Fruit fly (Drosophila melanogaster) whole organism, prepupa: ENCODE results near the gene Arts.

Experiments used
- Blimp-1 ChIP-seq: fragments of 200-800 bp; sonication (Bioruptor generic); optimal IDR thresholded peaks from 3 replicates; lab custom pipeline; 2017; ENCODE audit warnings: missing biosample characterization, missing genetic modification characterization, mild to moderate bottlenecking, moderate library complexity, missing genetic modification reagents
- CG10631 ChIP-seq: fragments of 200-800 bp; sonication (Bioruptor generic); optimal IDR thresholded peaks from 2 replicates; lab custom pipeline; 2016; ENCODE audit warnings: missing biosample characterization, missing genetic modification characterization
- CG10669 ChIP-seq: fragments of 200-800 bp; sonication (Bioruptor generic); optimal IDR thresholded peaks from 3 replicates; lab custom pipeline; 2018; ENCODE audit warnings: missing biosample characterization, mild to moderate bottlenecking, missing genetic modification characterization, moderate library complexity
- CG11294 ChIP-seq: fragments of 200-800 bp; sonication (Bioruptor generic); IDR thresholded peaks from 2 replicates; pipeline ENCODE4 v1.3.6; 2022; ENCODE audit warnings: missing biosample characterization, missing genetic modification characterization
- CG11762 ChIP-seq: fragments of 200-800 bp; sonication (Bioruptor generic); optimal IDR thresholded peaks from 3 replicates; lab custom pipeline; 2016; ENCODE audit warnings: missing biosample characterization, missing genetic modification characterization; ENCODE audit not compliant: insufficient read depth
- CG11902 ChIP-seq: fragments of 200-800 bp; sonication (Bioruptor generic); optimal IDR thresholded peaks from 3 replicates; lab custom pipeline; 2016; ENCODE audit warnings: missing biosample characterization, missing genetic modification characterization
- CG15336 ChIP-seq: fragments of 200-800 bp; sonication (Bioruptor generic); IDR thresholded peaks from 2 replicates; pipeline ENCODE4 v1.3.6; 2022; ENCODE audit warnings: missing biosample characterization, missing genetic modification characterization
- CG1621 ChIP-seq: fragments of 200-800 bp; sonication (Bioruptor generic); optimal IDR thresholded peaks from 3 replicates; lab custom pipeline; 2018; ENCODE audit warnings: missing biosample characterization, mild to moderate bottlenecking, missing genetic modification characterization
- CG32006 ChIP-seq: fragments of 200-800 bp; sonication (Bioruptor generic); optimal IDR thresholded peaks from 3 replicates; lab custom pipeline; 2017; ENCODE audit warnings: missing biosample characterization, mild to moderate bottlenecking, missing genetic modification characterization
- CG34406 ChIP-seq: fragments of 200-800 bp; sonication (Bioruptor generic); optimal IDR thresholded peaks from 3 replicates; lab custom pipeline; 2016; ENCODE audit warnings: missing biosample characterization, missing genetic modification characterization
- CG3919 ChIP-seq: fragments of 200-800 bp; sonication (Bioruptor generic); optimal IDR thresholded peaks from 3 replicates; lab custom pipeline; 2016; ENCODE audit warnings: missing biosample characterization, missing genetic modification characterization
- CG4318 ChIP-seq: fragments of 200-800 bp; sonication (Bioruptor generic); optimal IDR thresholded peaks from 3 replicates; lab custom pipeline; 2017; ENCODE audit warnings: missing biosample characterization, mild to moderate bottlenecking, missing genetic modification characterization
- CG6163 ChIP-seq: fragments of 200-800 bp; sonication (Bioruptor generic); IDR thresholded peaks from 3 replicates; pipeline ENCODE4 v1.3.6; 2022; ENCODE audit warnings: missing biosample characterization, missing genetic modification characterization
- CG6276 ChIP-seq: fragments of 200-800 bp; sonication (Bioruptor generic); optimal IDR thresholded peaks from 2 replicates; lab custom pipeline; 2017; ENCODE audit warnings: missing biosample characterization, mild to moderate bottlenecking, missing genetic modification characterization
- CG6808 ChIP-seq: fragments of 200-800 bp; sonication (Bioruptor generic); optimal IDR thresholded peaks from 3 replicates; lab custom pipeline; 2017; ENCODE audit warnings: missing biosample characterization, missing genetic modification characterization, mild to moderate bottlenecking, moderate library complexity, missing genetic modification reagents
- CG6854 ChIP-seq: fragments of 200-800 bp; sonication (Bioruptor generic); optimal IDR thresholded peaks from 2 replicates; lab custom pipeline; 2017; ENCODE audit warnings: missing biosample characterization, mild to moderate bottlenecking, missing genetic modification characterization
- CG7368 ChIP-seq: fragments of 200-800 bp; sonication (Bioruptor generic); optimal IDR thresholded peaks from 3 replicates; lab custom pipeline; 2016; ENCODE audit warnings: missing biosample characterization, missing genetic modification characterization
- CG8119 ChIP-seq: fragments of 200-800 bp; sonication (Bioruptor generic); IDR thresholded peaks from 3 replicates; pipeline ENCODE4 v1.3.6; 2022; ENCODE audit warnings: missing biosample characterization, missing genetic modification characterization
- CG8319 ChIP-seq: fragments of 200-800 bp; sonication (Bioruptor generic); optimal IDR thresholded peaks from 3 replicates; lab custom pipeline; 2016; ENCODE audit warnings: missing biosample characterization, missing genetic modification characterization
- Eip78C ChIP-seq: fragments of 200-800 bp; sonication (Bioruptor generic); peaks from one replicate; lab custom pipeline; 2016; ENCODE audit warnings: missing biosample characterization, missing genetic modification characterization
- Eip93F ChIP-seq: fragments of 200-800 bp; sonication (Bioruptor generic); optimal IDR thresholded peaks from 2 replicates; lab custom pipeline; 2016; ENCODE audit warnings: missing biosample characterization, mild to moderate bottlenecking, missing genetic modification characterization
- Ets21C ChIP-seq: fragments of 200-800 bp; sonication (Bioruptor generic); optimal IDR thresholded peaks from 3 replicates; lab custom pipeline; 2016; ENCODE audit warnings: missing biosample characterization, missing genetic modification characterization
- Gug ChIP-seq: fragments of 200-800 bp; sonication (Bioruptor generic); IDR thresholded peaks from 2 replicates; pipeline ENCODE4 v1.3.6; 2022; ENCODE audit warnings: missing biosample characterization, missing genetic modification characterization
- Hr39 ChIP-seq: fragments of 200-800 bp; sonication (Bioruptor generic); optimal IDR thresholded peaks from 2 replicates; lab custom pipeline; 2016; ENCODE audit warnings: missing biosample characterization, missing genetic modification characterization
- Hr4 ChIP-seq: fragments of 200-800 bp; sonication (Bioruptor generic); optimal IDR thresholded peaks from 3 replicates; lab custom pipeline; 2016; ENCODE audit warnings: missing biosample characterization, missing genetic modification characterization
- Lpt ChIP-seq: fragments of 200-800 bp; sonication (Bioruptor generic); optimal IDR thresholded peaks from 3 replicates; lab custom pipeline; 2016; ENCODE audit warnings: missing biosample characterization, missing genetic modification characterization
- Met ChIP-seq: fragments of 200-800 bp; sonication (Bioruptor generic); optimal IDR thresholded peaks from 3 replicates; lab custom pipeline; 2016; ENCODE audit warnings: missing biosample characterization, missing genetic modification characterization
- OdsH ChIP-seq: fragments of 200-800 bp; sonication (Bioruptor generic); optimal IDR thresholded peaks from 3 replicates; lab custom pipeline; 2016; ENCODE audit warnings: missing biosample characterization, missing genetic modification characterization
- Sox15 ChIP-seq: fragments of 200-800 bp; sonication (Bioruptor generic); optimal IDR thresholded peaks from 3 replicates; lab custom pipeline; 2016; ENCODE audit warnings: missing biosample characterization, missing genetic modification characterization
- achi ChIP-seq: fragments of 200-800 bp; sonication (Bioruptor generic); optimal IDR thresholded peaks from 3 replicates; lab custom pipeline; 2016; ENCODE audit warnings: missing biosample characterization, missing genetic modification characterization
- acj6 ChIP-seq: fragments of 200-800 bp; sonication (Bioruptor generic); optimal IDR thresholded peaks from 3 replicates; lab custom pipeline; 2016; ENCODE audit warnings: missing biosample characterization, missing genetic modification characterization
- dac ChIP-seq: fragments of 200-800 bp; sonication (Bioruptor generic); optimal IDR thresholded peaks from 2 replicates; lab custom pipeline; 2017; ENCODE audit warnings: missing biosample characterization, mild to moderate bottlenecking, missing genetic modification characterization
- dsx ChIP-seq: fragments of 200-800 bp; optimal IDR thresholded peaks from 3 replicates; lab custom pipeline; 2019; ENCODE audit warnings: missing biosample characterization, mild to moderate bottlenecking, missing genetic modification characterization, moderate library complexity; ENCODE audit not compliant: poor library complexity, severe bottlenecking
- eg ChIP-seq: fragments of 200-800 bp; sonication (Bioruptor generic); IDR thresholded peaks from 3 replicates; pipeline ENCODE4 v1.3.6; 2022; ENCODE audit warnings: missing biosample characterization, missing genetic modification characterization
- esn ChIP-seq: fragments of 200-800 bp; sonication (Bioruptor generic); optimal IDR thresholded peaks from 2 replicates; lab custom pipeline; 2016; ENCODE audit warnings: missing biosample characterization, mild to moderate bottlenecking, missing genetic modification characterization, moderate library complexity
- fd85E ChIP-seq: fragments of 200-800 bp; sonication (Bioruptor generic); optimal IDR thresholded peaks from 3 replicates; lab custom pipeline; 2016; ENCODE audit warnings: missing biosample characterization, missing genetic modification characterization
- fkh ChIP-seq: fragments of 200-800 bp; sonication (Bioruptor generic); optimal IDR thresholded peaks from 3 replicates; lab custom pipeline; 2017; ENCODE audit warnings: missing biosample characterization, mild to moderate bottlenecking, missing genetic modification characterization, moderate library complexity
- lz ChIP-seq: fragments of 200-800 bp; sonication (Bioruptor generic); optimal IDR thresholded peaks from 3 replicates; lab custom pipeline; 2016; ENCODE audit warnings: missing biosample characterization, missing genetic modification characterization
- net ChIP-seq: fragments of 200-800 bp; sonication (Bioruptor generic); optimal IDR thresholded peaks from 3 replicates; lab custom pipeline; 2016; ENCODE audit warnings: missing biosample characterization, missing genetic modification characterization
- salr ChIP-seq, 2 experiments: fragments of 200-800 bp; sonication (Bioruptor generic); optimal IDR thresholded peaks; 3 replicates each; lab custom pipeline; 2016 to 2018; ENCODE audit warnings: missing biosample characterization in 2 of 2, missing genetic modification characterization in 2 of 2, mild to moderate bottlenecking in 1 of 2
- ss ChIP-seq, 2 experiments: fragments of 200-800 bp; sonication (Bioruptor generic); optimal IDR thresholded peaks; 2 replicates in 1 of 2; 3 replicates in 1 of 2; lab custom pipeline; 2017 to 2018; ENCODE audit warnings: mild to moderate bottlenecking in 2 of 2, missing biosample characterization in 2 of 2, missing genetic modification characterization in 2 of 2, moderate library complexity in 1 of 2
- svp ChIP-seq: fragments of 200-800 bp; sonication (Bioruptor generic); peaks from one replicate; lab custom pipeline; 2016; ENCODE audit warnings: missing biosample characterization, missing genetic modification characterization
- topi ChIP-seq: fragments of 200-800 bp; sonication (Bioruptor generic); optimal IDR thresholded peaks from 3 replicates; lab custom pipeline; 2016; ENCODE audit warnings: missing biosample characterization, missing genetic modification characterization

Arts gene

DNA sequence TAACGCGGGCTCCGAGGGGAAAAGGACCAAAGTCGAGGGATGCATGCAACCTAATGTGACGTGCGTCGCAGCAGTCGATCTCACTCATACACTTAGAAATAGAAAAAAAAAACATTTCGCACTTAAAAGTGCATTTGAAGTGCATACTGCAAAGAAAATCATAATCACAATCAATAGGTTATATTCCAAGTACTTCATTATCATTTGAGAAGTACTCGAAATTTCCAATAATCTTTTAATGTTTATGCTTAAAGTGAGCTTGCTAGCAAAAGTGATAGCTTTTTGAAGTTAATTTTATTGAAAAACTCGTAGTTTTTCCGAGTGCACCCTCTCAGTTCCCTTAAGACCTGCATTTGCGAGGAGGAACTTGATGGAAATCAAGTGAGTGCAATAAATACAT is 31.9 kb downstream of the Arts start (continued):
- TF ChIP-seq CG8119 (GFP tag; lab: Robert Waterston, UW) = peak; percentile 23; the same call in 1 of the 3 replicates

DNA sequence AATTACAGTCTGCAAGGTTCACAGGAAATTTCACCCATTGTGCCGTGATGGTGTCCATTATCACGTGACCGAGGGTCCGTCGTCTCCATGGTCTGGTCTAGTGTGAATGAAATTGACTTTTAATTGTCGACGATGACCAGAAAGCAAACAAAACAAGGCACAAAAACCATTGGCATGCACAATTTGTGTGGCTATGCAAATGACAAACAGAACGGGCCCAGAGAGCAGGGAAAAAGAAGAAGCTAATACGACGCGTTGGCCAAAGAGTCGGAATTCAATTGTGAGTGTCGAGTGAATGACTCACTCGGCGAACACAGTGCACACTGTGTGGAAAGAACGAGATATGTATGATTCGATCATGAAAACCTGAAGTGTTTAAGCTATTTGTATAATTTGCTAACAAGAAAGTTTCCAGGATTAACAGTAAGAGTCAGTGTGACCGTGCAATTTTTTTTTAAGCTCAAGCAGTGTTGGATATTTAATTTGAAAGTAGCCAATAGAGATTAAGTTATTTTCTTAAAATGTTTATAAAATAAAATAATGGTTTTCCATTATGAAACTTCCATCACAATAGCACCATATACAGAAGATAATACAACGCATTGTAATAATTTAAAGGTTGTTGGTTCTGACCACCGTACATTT is 33.0 kb downstream of the Arts start:
- TF ChIP-seq Met (GFP tag; lab: Kevin White, UChicago) (peak; percentile 19), Lpt (no peak), salr (GFP tag; optimal IDR thresholded peaks at IDR 0.05; lab: Kevin White, UChicago) (peak in 1 of 2 experiments; percentile 11), Hr4 (peak; percentile 52), esn (GFP tag; lab: Kevin White, UChicago) (peak; percentile 15), Sox15 (GFP tag; lab: Kevin White, UChicago) (no peak), CG10631 (GFP tag; lab: Kevin White, UChicago) (peak; percentile 13), CG6163 (GFP tag; lab: Robert Waterston, UW) (peak; percentile 24; the same call in 1 of the 3 replicates), CG6276 (GFP tag; lab: Kevin White, UChicago) (no peak), achi (GFP tag; lab: Kevin White, UChicago) (peak; percentile 4), Blimp-1 (GFP tag; lab: Kevin White, UChicago) (no peak), CG32006 (peak; percentile 51), Eip78C (GFP tag; lab: Kevin White, UChicago) (peak; percentile 60), topi (GFP tag; lab: Kevin White, UChicago) (peak; percentile 13), OdsH (peak; percentile 25)

DNA sequence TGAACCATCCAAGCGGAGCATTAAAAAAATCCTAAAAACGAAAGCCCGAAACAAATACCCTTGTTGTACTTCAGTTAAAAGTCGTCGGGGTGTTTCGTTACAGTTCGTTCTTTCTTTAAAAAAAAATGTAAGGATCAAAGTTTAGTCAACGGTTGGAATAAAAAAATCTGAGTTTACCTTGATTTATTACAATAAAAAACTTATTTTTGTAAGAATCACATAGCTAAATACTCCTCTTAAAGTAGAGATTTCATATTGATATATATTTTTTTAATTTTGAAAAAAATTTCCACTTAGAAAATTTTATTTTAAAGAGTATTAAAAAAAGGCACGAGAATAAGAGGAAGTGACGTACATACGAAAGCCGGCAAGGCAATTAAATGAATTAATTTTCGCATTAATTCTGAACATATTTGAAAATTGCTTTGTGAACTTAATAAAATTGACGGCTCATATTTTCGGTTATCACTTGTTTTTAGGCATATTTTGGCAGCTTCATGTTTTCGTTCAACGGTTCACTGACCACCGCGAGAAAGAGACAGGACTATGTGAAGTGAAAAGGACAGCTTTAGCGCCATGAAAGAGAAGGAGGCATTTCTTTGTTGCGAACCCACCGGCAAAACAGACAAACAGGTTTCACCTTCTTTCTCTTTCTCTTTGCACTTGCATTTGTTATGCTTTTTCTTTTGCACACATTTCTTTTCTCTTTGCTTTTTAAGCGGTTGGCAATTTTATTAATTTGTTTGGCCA is 36.2 kb downstream of the Arts start:
- no peak for TF ChIP-seq fd85E (GFP tag; lab: Kevin White, UChicago)
- peak; percentile 61 for TF ChIP-seq Met (GFP tag; lab: Kevin White, UChicago)
- no peak for TF ChIP-seq CG15336 (GFP tag; lab: Robert Waterston, UW)
- TF ChIP-seq Eip93F = no peak
- TF ChIP-seq CG10669 (GFP tag; lab: Kevin White, UChicago) = no peak
- TF ChIP-seq CG6808 (GFP tag; lab: Kevin White, UChicago) = no peak
- no peak for TF ChIP-seq CG7368 (GFP tag; lab: Kevin White, UChicago)
- TF ChIP-seq OdsH = peak; percentile 4
- no peak for TF ChIP-seq CG11762
- no peak for TF ChIP-seq net (GFP tag; lab: Kevin White, UChicago)
- TF ChIP-seq CG6276 (GFP tag; lab: Kevin White, UChicago) = peak; percentile 28
- peak; percentile 24; the same call in 1 of the 3 replicates for TF ChIP-seq eg
- TF ChIP-seq lz (GFP tag; lab: Kevin White, UChicago) = peak; percentile 23
- TF ChIP-seq CG1621 (tag; lab: Kevin White, UChicago) = no peak
- no peak for TF ChIP-seq fkh (GFP tag; lab: Kevin White, UChicago)
- no peak for TF ChIP-seq CG11902 (GFP tag; lab: Kevin White, UChicago)
- TF ChIP-seq svp (GFP tag; lab: Kevin White, UChicago) = peak; percentile 78
- TF ChIP-seq CG4318 (GFP tag; lab: Kevin White, UChicago) = no peak
- no peak for TF ChIP-seq Ets21C
- peak; percentile 24 for TF ChIP-seq CG3919
- peak; percentile 39 for TF ChIP-seq CG34406 (GFP tag; lab: Kevin White, UChicago)
- TF ChIP-seq achi (GFP tag; lab: Kevin White, UChicago) = peak; percentile 31
- no peak; the same call in 2 of the 3 replicates for TF ChIP-seq CG8119 (GFP tag; lab: Robert Waterston, UW)
- no peak for TF ChIP-seq dac (GFP tag; lab: Kevin White, UChicago)
- TF ChIP-seq ss (GFP tag; optimal IDR thresholded peaks at IDR 0.05; lab: Kevin White, UChicago) = no peak
- TF ChIP-seq salr (GFP tag; optimal IDR thresholded peaks at IDR 0.05; lab: Kevin White, UChicago) = no peak
- 0 out of 3 replicates have a peak, but pooled peaks have one; percentile 3 for TF ChIP-seq CG6163 (GFP tag; lab: Robert Waterston, UW)
- peak; percentile 45 for TF ChIP-seq topi (GFP tag; lab: Kevin White, UChicago)
- peak; percentile 31 for TF ChIP-seq Hr4
- TF ChIP-seq CG6854 (GFP tag; lab: Kevin White, UChicago) = peak; percentile 31
- TF ChIP-seq CG32006 = peak; percentile 35
- TF ChIP-seq Hr39 = peak; percentile 42
- peak; percentile 53 for TF ChIP-seq dsx (GFP tag; lab: Kevin White, UChicago)
- TF ChIP-seq CG11294 (GFP tag; lab: Robert Waterston, UW) = no peak
- TF ChIP-seq Gug = no peak
- peak; percentile 7 for TF ChIP-seq acj6 (GFP tag; lab: Kevin White, UChicago)
- TF ChIP-seq CG8319 (GFP tag; lab: Kevin White, UChicago) = no peak
- peak; percentile 71 for TF ChIP-seq esn (GFP tag; lab: Kevin White, UChicago)
